Fruit fly (Drosophila melanogaster) whole organism, embryonic: ENCODE results near the gene CG14339.

Experiments
- Aef1 ChIP-seq: fragments of 200-800 bp; sonication (Bioruptor generic); IDR thresholded peaks from 3 replicates; pipeline ENCODE4 v1.3.6; 2022; ENCODE audit warnings: missing biosample characterization, missing genetic modification characterization
- Atf3 ChIP-seq: fragments of 200-800 bp; sonication (Bioruptor generic); optimal IDR thresholded peaks from 3 replicates; lab custom pipeline; 2016; ENCODE audit warnings: missing biosample characterization, missing genetic modification characterization
- B-H2 ChIP-seq: fragments of 200-800 bp; sonication (Bioruptor generic); optimal IDR thresholded peaks from 2 replicates; lab custom pipeline; 2018; ENCODE audit warnings: missing biosample characterization, mild to moderate bottlenecking, missing genetic modification characterization
- CG10462 ChIP-seq: fragments of 200-800 bp; sonication (Bioruptor generic); optimal IDR thresholded peaks from 2 replicates; lab custom pipeline; 2016; ENCODE audit warnings: missing biosample characterization, missing genetic modification characterization
- CG10979 ChIP-seq: fragments of 200-800 bp; sonication (Bioruptor generic); optimal IDR thresholded peaks from 2 replicates; lab custom pipeline; 2018; ENCODE audit warnings: missing biosample characterization, mild to moderate bottlenecking, missing genetic modification characterization, moderate library complexity
- CG11093 ChIP-seq: fragments of 200-800 bp; sonication (Bioruptor generic); IDR thresholded peaks from 3 replicates; pipeline ENCODE4 v1.3.6; 2022; ENCODE audit warnings: missing biosample characterization, missing genetic modification characterization
- CG11504 ChIP-seq: fragments of 200-800 bp; sonication (Bioruptor generic); optimal IDR thresholded peaks from 3 replicates; lab custom pipeline; 2019; ENCODE audit warnings: missing biosample characterization, mild to moderate bottlenecking, missing genetic modification characterization, moderate library complexity
- CG12769 ChIP-seq: fragments of 200-800 bp; sonication (Bioruptor generic); optimal IDR thresholded peaks from 2 replicates; lab custom pipeline; 2019; ENCODE audit warnings: missing biosample characterization, mild to moderate bottlenecking, missing genetic modification characterization, moderate library complexity
- CG14441 ChIP-seq: fragments of 200-800 bp; sonication (Bioruptor generic); IDR thresholded peaks from 2 replicates; pipeline ENCODE4 v1.3.6; 2022; ENCODE audit warnings: missing biosample characterization, missing genetic modification characterization
- CG14965 ChIP-seq: fragments of 200-800 bp; sonication (Bioruptor generic); optimal IDR thresholded peaks from 2 replicates; lab custom pipeline; 2016; ENCODE audit warnings: missing biosample characterization, missing genetic modification characterization, borderline replicate concordance
- CG1529 ChIP-seq: fragments of 200-800 bp; sonication (Bioruptor generic); optimal IDR thresholded peaks from 3 replicates; lab custom pipeline; 2018; ENCODE audit warnings: missing biosample characterization, missing genetic modification characterization
- CG15479 ChIP-seq: fragments of 200-800 bp; sonication (Bioruptor generic); optimal IDR thresholded peaks from 3 replicates; lab custom pipeline; 2019; ENCODE audit warnings: missing biosample characterization, mild to moderate bottlenecking, missing genetic modification characterization, moderate library complexity
- CG15514 ChIP-seq: fragments of 200-800 bp; sonication (Bioruptor generic); optimal IDR thresholded peaks from 3 replicates; lab custom pipeline; 2017; ENCODE audit warnings: missing biosample characterization, missing genetic modification characterization, mild to moderate bottlenecking, moderate library complexity, missing genetic modification reagents
- CG17359 ChIP-seq: fragments of 200-800 bp; sonication (Bioruptor generic); optimal IDR thresholded peaks from 3 replicates; lab custom pipeline; 2018; ENCODE audit warnings: missing biosample characterization, mild to moderate bottlenecking, missing genetic modification characterization, moderate library complexity
- CG17912 ChIP-seq: fragments of 200-800 bp; sonication (Bioruptor generic); optimal IDR thresholded peaks from 2 replicates; lab custom pipeline; 2018; ENCODE audit warnings: missing biosample characterization, mild to moderate bottlenecking, missing genetic modification characterization
- CG30431 ChIP-seq: fragments of 200-800 bp; sonication (Bioruptor generic); optimal IDR thresholded peaks from 2 replicates; lab custom pipeline; 2017; ENCODE audit warnings: missing biosample characterization, missing genetic modification characterization
- CG34422 ChIP-seq: fragments of 200-800 bp; sonication (Bioruptor generic); IDR thresholded peaks from 3 replicates; pipeline ENCODE4 v1.3.6; 2022; ENCODE audit warnings: missing biosample characterization, missing genetic modification characterization
- CG3726 ChIP-seq: fragments of 200-800 bp; sonication (Bioruptor generic); IDR thresholded peaks from 3 replicates; pipeline ENCODE4, ENCODE4 v1.3.6; 2022; ENCODE audit warnings: missing biosample characterization, missing genetic modification characterization
- CG4282 ChIP-seq: fragments of 200-800 bp; sonication (Bioruptor generic); optimal IDR thresholded peaks from 2 replicates; lab custom pipeline; 2016; ENCODE audit warnings: missing biosample characterization, missing genetic modification characterization
- CG4360 ChIP-seq: fragments of 200-800 bp; sonication (Bioruptor generic); IDR thresholded peaks from 2 replicates; pipeline ENCODE4 v1.3.6; 2022; ENCODE audit warnings: missing biosample characterization, missing genetic modification characterization
- CG4424 ChIP-seq: fragments of 200-800 bp; sonication (Bioruptor generic); optimal IDR thresholded peaks from 3 replicates; lab custom pipeline; 2016; ENCODE audit warnings: missing biosample characterization, missing genetic modification characterization
- CG5180 ChIP-seq: fragments of 200-800 bp; sonication (Bioruptor generic); optimal IDR thresholded peaks from 3 replicates; lab custom pipeline; 2017; ENCODE audit warnings: missing biosample characterization, missing genetic modification characterization, mild to moderate bottlenecking, moderate library complexity, missing genetic modification reagents
- CG7357 ChIP-seq: fragments of 200-800 bp; sonication (Bioruptor generic); IDR thresholded peaks from 3 replicates; pipeline ENCODE4 v1.3.6; 2022; ENCODE audit warnings: missing biosample characterization, missing genetic modification characterization
- CG8765 ChIP-seq: fragments of 200-800 bp; sonication (Bioruptor generic); IDR thresholded peaks from 2 replicates; pipeline ENCODE4 v1.3.6; 2022; ENCODE audit warnings: missing biosample characterization, missing genetic modification characterization
- CG9876 ChIP-seq: fragments of 200-800 bp; sonication (Bioruptor generic); optimal IDR thresholded peaks from 2 replicates; lab custom pipeline; 2016; ENCODE audit warnings: missing biosample characterization, missing genetic modification characterization
- D19A ChIP-seq: fragments of 200-800 bp; optimal IDR thresholded peaks from 3 replicates; lab custom pipeline; 2019; ENCODE audit warnings: missing biosample characterization, mild to moderate bottlenecking, missing genetic modification characterization, moderate library complexity
- Dfd ChIP-seq, 2 experiments: fragments of >200 bp; optimal IDR thresholded peaks; 2 replicates each; lab custom pipeline; 2017; ENCODE audit warnings: missing biosample characterization in 2 of 2, missing genetic modification characterization in 2 of 2
- Dref ChIP-seq: fragments of 200-800 bp; sonication (Bioruptor generic); IDR thresholded peaks from 2 replicates; pipeline ENCODE4 v1.3.6; 2022; ENCODE audit warnings: missing biosample characterization, missing genetic modification characterization
- ERR ChIP-seq: fragments of 200-800 bp; sonication (Bioruptor generic); optimal IDR thresholded peaks from 2 replicates; lab custom pipeline; 2016; ENCODE audit warnings: missing biosample characterization, missing genetic modification characterization
- HLH3B ChIP-seq: fragments of 200-800 bp; sonication (Bioruptor generic); IDR thresholded peaks from 2 replicates; pipeline ENCODE4 v1.3.6; 2022; ENCODE audit warnings: missing biosample characterization, missing genetic modification characterization
- HLHmδ ChIP-seq: fragments of 200-800 bp; sonication (Bioruptor generic); optimal IDR thresholded peaks from 2 replicates; lab custom pipeline; 2018; ENCODE audit warnings: missing biosample characterization, mild to moderate bottlenecking, missing genetic modification characterization, moderate library complexity
- Hand ChIP-seq: fragments of 200-800 bp; sonication (Bioruptor generic); optimal IDR thresholded peaks from 2 replicates; lab custom pipeline; 2017; ENCODE audit warnings: mild to moderate bottlenecking, missing biosample characterization, missing genetic modification reagents, missing genetic modification characterization
- Hmr ChIP-seq: fragments of 200-800 bp; sonication (Bioruptor generic); optimal IDR thresholded peaks from 3 replicates; lab custom pipeline; 2017; ENCODE audit warnings: mild to moderate bottlenecking, missing biosample characterization, missing genetic modification reagents, missing genetic modification characterization
- Hr39 ChIP-seq: fragments of >200 bp; optimal IDR thresholded peaks from 2 replicates; lab custom pipeline; 2017
- Nf-YA ChIP-seq: fragments of 200-800 bp; sonication (Bioruptor generic); IDR thresholded peaks from 2 replicates; pipeline ENCODE4 v1.3.6; 2022; ENCODE audit warnings: missing biosample characterization, missing genetic modification characterization
- ash1 ChIP-seq: fragments of 200-800 bp; sonication (Bioruptor generic); optimal IDR thresholded peaks from 2 replicates; lab custom pipeline; 2018; ENCODE audit warnings: missing biosample characterization, mild to moderate bottlenecking, missing genetic modification characterization
- btn ChIP-seq: fragments of 200-800 bp; sonication (Bioruptor generic); optimal IDR thresholded peaks from 2 replicates; lab custom pipeline; 2016; ENCODE audit warnings: missing biosample characterization, missing genetic modification characterization
- chm ChIP-seq: fragments of 200-800 bp; sonication (Bioruptor generic); IDR thresholded peaks from 2 replicates; pipeline ENCODE4 v1.3.6; 2022; ENCODE audit warnings: missing biosample characterization, missing genetic modification characterization
- ci ChIP-seq: fragments of 200-800 bp; sonication (Bioruptor generic); IDR thresholded peaks from 3 replicates; pipeline ENCODE4 v1.3.6; 2022; ENCODE audit warnings: missing biosample characterization, missing genetic modification characterization
- dpn ChIP-seq, 2 experiments: fragments of 200-800 bp; sonication (Bioruptor generic); optimal IDR thresholded peaks; 3 replicates each; lab custom pipeline; 2016; ENCODE audit warnings: missing biosample characterization in 2 of 2, missing genetic modification characterization in 2 of 2
- gem ChIP-seq: fragments of 200-800 bp; sonication (Bioruptor generic); optimal IDR thresholded peaks from 2 replicates; lab custom pipeline; 2019; ENCODE audit warnings: missing biosample characterization, mild to moderate bottlenecking, missing genetic modification characterization, moderate library complexity
- gro ChIP-seq: fragments of 200-800 bp; sonication (Bioruptor generic); optimal IDR thresholded peaks from 2 replicates; lab custom pipeline; 2016; ENCODE audit warnings: missing biosample characterization, missing genetic modification characterization
- jumu ChIP-seq: fragments of 200-800 bp; sonication (Bioruptor generic); optimal IDR thresholded peaks from 3 replicates; lab custom pipeline; 2016; ENCODE audit warnings: missing biosample characterization, missing genetic modification characterization
- kni ChIP-seq: fragments of 200-800 bp; sonication (Bioruptor generic); optimal IDR thresholded peaks from 3 replicates; lab custom pipeline; 2017; ENCODE audit warnings: mild to moderate bottlenecking, missing biosample characterization, missing genetic modification reagents, missing genetic modification characterization
- maf-S ChIP-seq: fragments of 200-800 bp; sonication (Bioruptor generic); optimal IDR thresholded peaks from 2 replicates; lab custom pipeline; 2016; ENCODE audit warnings: missing biosample characterization, missing genetic modification characterization
- nau ChIP-seq: fragments of 200-800 bp; sonication (Bioruptor generic); optimal IDR thresholded peaks from 3 replicates; lab custom pipeline; 2017; ENCODE audit warnings: missing biosample characterization, mild to moderate bottlenecking, missing genetic modification characterization, missing genetic modification reagents
- phol ChIP-seq: fragments of 200-800 bp; sonication (Bioruptor generic); optimal IDR thresholded peaks from 3 replicates; lab custom pipeline; 2018; ENCODE audit warnings: missing biosample characterization, mild to moderate bottlenecking, missing genetic modification characterization, moderate library complexity
- run ChIP-seq: fragments of 200-800 bp; sonication (Bioruptor generic); optimal IDR thresholded peaks from 3 replicates; lab custom pipeline; 2018; ENCODE audit warnings: missing biosample characterization, mild to moderate bottlenecking, missing genetic modification characterization
- scrt ChIP-seq: fragments of 200-800 bp; sonication (Bioruptor generic); optimal IDR thresholded peaks from 2 replicates; lab custom pipeline; 2018; ENCODE audit warnings: missing biosample characterization, mild to moderate bottlenecking, missing genetic modification characterization, moderate library complexity
- sr ChIP-seq: fragments of 200-800 bp; sonication (Bioruptor generic); IDR thresholded peaks from 3 replicates; pipeline ENCODE4 v1.3.6; 2022; ENCODE audit warnings: missing biosample characterization, missing genetic modification characterization
- trh ChIP-seq: fragments of 200-800 bp; sonication (Bioruptor generic); optimal IDR thresholded peaks from 2 replicates; lab custom pipeline; 2016; ENCODE audit warnings: missing biosample characterization, missing genetic modification characterization

Gene CG14339

DNA sequence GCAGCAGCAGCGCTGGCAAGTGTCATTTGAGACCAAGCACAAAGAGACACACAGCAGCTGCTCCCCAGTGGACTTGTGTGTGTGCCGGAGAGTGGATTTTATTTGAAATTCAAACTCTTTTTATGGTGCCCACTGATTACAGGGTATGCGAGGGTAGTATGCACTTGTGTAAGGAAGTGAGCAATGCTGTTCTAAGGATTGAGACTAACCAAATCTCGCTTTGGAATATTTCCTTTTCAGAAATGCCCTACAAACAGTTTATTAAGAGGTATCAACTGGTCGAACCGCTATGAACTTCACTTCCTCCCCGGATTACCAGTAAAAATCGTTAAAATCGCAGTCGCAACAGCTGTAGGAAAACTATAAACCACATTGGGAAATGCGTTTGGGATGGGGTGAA lies 32.6 kb upstream of the CG14339 start (continued):
- TF ChIP-seq D19A (tag; lab: Kevin White, UChicago) (peak; percentile 86), CG10462 (peak; percentile 89), Atf3 (GFP tag; lab: Kevin White, UChicago) (peak; percentile 96), CG4424 (GFP tag; lab: Kevin White, UChicago) (peak; percentile 94), CG15479 (GFP tag; lab: Kevin White, UChicago) (no peak), Dfd (GFP tag; optimal IDR thresholded peaks at IDR 0.05; lab: Kevin White, UChicago) (no peak), CG10979 (tag; lab: Kevin White, UChicago) (peak; percentile 95), ERR (GFP tag; lab: Kevin White, UChicago) (peak; percentile 75), B-H2 (GFP tag; lab: Kevin White, UChicago) (no peak), HLH3B (GFP tag; lab: Robert Waterston, UW) (peak; percentile 95), CG14441 (GFP tag; lab: Robert Waterston, UW) (peak; percentile 93), CG8765 (GFP tag; lab: Robert Waterston, UW) (peak; percentile 90; the same call in 1 of the 2 replicates), ash1 (GFP tag; lab: Kevin White, UChicago) (no peak), gro (GFP tag; lab: Kevin White, UChicago) (peak; percentile 62), CG4282 (peak; percentile 78), CG11093 (GFP tag; lab: Robert Waterston, UW) (peak; percentile 93), CG17912 (GFP tag; lab: Kevin White, UChicago) (peak; percentile 33), nau (GFP tag; lab: Kevin White, UChicago) (peak; percentile 78), CG17359 (tag; lab: Kevin White, UChicago) (peak; percentile 93), CG34422 (peak; percentile 96), gem (peak; percentile 96), CG7357 (peak; percentile 78; the same call in 2 of the 3 replicates), chm (peak; percentile 97), phol (tag; lab: Kevin White, UChicago) (peak; percentile 92), CG1529 (GFP tag; lab: Kevin White, UChicago) (peak; percentile 91), scrt (GFP tag; lab: Kevin White, UChicago) (peak; percentile 56), btn (peak; percentile 93), jumu (GFP tag; lab: Kevin White, UChicago) (peak; percentile 95), run (tag; lab: Kevin White, UChicago) (peak; percentile 62), CG9876 (peak; percentile 89), CG12769 (tag; lab: Kevin White, UChicago) (peak; percentile 94), Hand (peak; percentile 21), CG11504 (tag; lab: Kevin White, UChicago) (peak; percentile 92), Hmr (peak; percentile 71), CG15514 (GFP tag; lab: Kevin White, UChicago) (peak; percentile 13), dpn (GFP tag; optimal IDR thresholded peaks at IDR 0.05; lab: Kevin White, UChicago) (peak; percentile 93 to 95), CG4360 (GFP tag; lab: Robert Waterston, UW) (peak; percentile 67), CG3726 (GFP tag; lab: Robert Waterston, UW) (peak; percentile 94), Dref (GFP tag; lab: Robert Waterston, UW) (no peak), ci (GFP tag; lab: Robert Waterston, UW) (peak; percentile 98), CG30431 (peak; percentile 94), Nf-YA (peak; percentile 78), sr (GFP tag; lab: Robert Waterston, UW) (peak; percentile 78; the same call in 2 of the 3 replicates), Aef1 (GFP tag; lab: Robert Waterston, UW) (peak; percentile 89), HLHmδ (GFP tag; lab: Kevin White, UChicago) (peak; percentile 39), CG5180 (peak; percentile 73), Hr39 (lab: Kevin White, UChicago) (no peak), maf-S (GFP tag; lab: Kevin White, UChicago) (peak; percentile 87), kni (peak; percentile 70), trh (peak; percentile 85), CG14965 (GFP tag; lab: Kevin White, UChicago) (peak; percentile 70)
